Fruit fly (Drosophila melanogaster) whole organism, embryonic: ENCODE measurements around the gene Mvd.
A peak's percentile ranks its signal among the peaks of the same experiment; 100 is the strongest.

Experiments used
- ATbp ChIP-seq: fragments of 200-800 bp; sonication (Bioruptor generic); optimal IDR thresholded peaks from 2 replicates; lab custom pipeline; 2017; ENCODE audit warnings: missing biosample characterization, mild to moderate bottlenecking, missing genetic modification characterization, missing genetic modification reagents
- Atf6 ChIP-seq: fragments of 200-800 bp; sonication (Bioruptor generic); IDR thresholded peaks from 2 replicates; pipeline ENCODE4 v1.3.6; 2022; ENCODE audit warnings: missing biosample characterization, missing genetic modification characterization
- BtbVII ChIP-seq: fragments of 200-800 bp; sonication (Bioruptor generic); optimal IDR thresholded peaks from 3 replicates; lab custom pipeline; 2017; ENCODE audit warnings: missing biosample characterization, mild to moderate bottlenecking, missing genetic modification characterization
- CG10147 ChIP-seq: fragments of 200-800 bp; sonication (Bioruptor generic); optimal IDR thresholded peaks from 2 replicates; lab custom pipeline; 2019; ENCODE audit warnings: missing biosample characterization, mild to moderate bottlenecking, missing genetic modification characterization, moderate library complexity
- CG11504 ChIP-seq: fragments of 200-800 bp; sonication (Bioruptor generic); optimal IDR thresholded peaks from 3 replicates; lab custom pipeline; 2019; ENCODE audit warnings: missing biosample characterization, mild to moderate bottlenecking, missing genetic modification characterization, moderate library complexity
- CG13775 ChIP-seq: fragments of 200-800 bp; sonication (Bioruptor generic); optimal IDR thresholded peaks from 3 replicates; lab custom pipeline; 2017; ENCODE audit warnings: missing biosample characterization, mild to moderate bottlenecking, missing genetic modification characterization
- CG17385 ChIP-seq: fragments of 200-800 bp; sonication (Bioruptor generic); optimal IDR thresholded peaks from 3 replicates; lab custom pipeline; 2018; ENCODE audit warnings: missing biosample characterization, mild to moderate bottlenecking, missing genetic modification characterization
- CG17612 ChIP-seq: fragments of 200-800 bp; sonication (Bioruptor generic); IDR thresholded peaks from 2 replicates; pipeline ENCODE4 v1.3.6; 2022; ENCODE audit warnings: missing biosample characterization, missing genetic modification characterization
- CG1832 ChIP-seq: fragments of 200-800 bp; sonication (Bioruptor generic); optimal IDR thresholded peaks from 2 replicates; lab custom pipeline; 2017; ENCODE audit warnings: missing biosample characterization, mild to moderate bottlenecking, missing genetic modification characterization, inconsistent platforms
- CG18619 ChIP-seq: fragments of 200-800 bp; sonication (Bioruptor generic); optimal IDR thresholded peaks from 3 replicates; lab custom pipeline; 2017; ENCODE audit warnings: missing biosample characterization, mild to moderate bottlenecking, missing genetic modification characterization
- CG2129 ChIP-seq: fragments of 200-800 bp; sonication (Bioruptor generic); IDR thresholded peaks from 2 replicates; pipeline ENCODE4 v1.3.6; 2022; ENCODE audit warnings: missing biosample characterization, missing genetic modification characterization; ENCODE audit not compliant: partially characterized antibody
- CG30403 ChIP-seq: fragments of 200-800 bp; sonication (Bioruptor generic); optimal IDR thresholded peaks from 3 replicates; lab custom pipeline; 2016; ENCODE audit warnings: missing biosample characterization, missing genetic modification characterization
- CG3163 ChIP-seq: fragments of 200-800 bp; sonication (Bioruptor generic); optimal IDR thresholded peaks from 3 replicates; lab custom pipeline; 2016; ENCODE audit warnings: missing biosample characterization, missing genetic modification characterization
- CG32772 ChIP-seq: fragments of 200-800 bp; sonication (Bioruptor generic); IDR thresholded peaks from 2 replicates; pipeline ENCODE4 v1.3.6; 2022; ENCODE audit warnings: missing biosample characterization, missing genetic modification characterization
- CG6254 ChIP-seq: fragments of 200-800 bp; sonication (Bioruptor generic); optimal IDR thresholded peaks from 3 replicates; lab custom pipeline; 2017; ENCODE audit warnings: mild to moderate bottlenecking, missing biosample characterization, missing genetic modification reagents, missing genetic modification characterization
- CG6683 ChIP-seq: fragments of 200-800 bp; sonication (Bioruptor generic); optimal IDR thresholded peaks from 2 replicates; lab custom pipeline; 2017; ENCODE audit warnings: missing biosample characterization, mild to moderate bottlenecking, missing genetic modification characterization, missing genetic modification reagents
- Camta ChIP-seq: fragments of 200-800 bp; sonication (Bioruptor generic); optimal IDR thresholded peaks from 2 replicates; lab custom pipeline; 2016; ENCODE audit warnings: missing biosample characterization, missing genetic modification characterization
- Doc3 ChIP-seq: fragments of 200-800 bp; sonication (Bioruptor generic); IDR thresholded peaks from 3 replicates; pipeline ENCODE4 v1.3.6; 2022; ENCODE audit warnings: missing biosample characterization, missing genetic modification characterization; ENCODE audit not compliant: partially characterized antibody
- Drgx ChIP-seq: fragments of 200-800 bp; sonication (Bioruptor generic); IDR thresholded peaks from 2 replicates; pipeline ENCODE4 v1.3.6; 2022; ENCODE audit warnings: missing biosample characterization, missing genetic modification characterization
- GATAe ChIP-seq: fragments of 200-800 bp; sonication (Bioruptor generic); conservative IDR thresholded peaks from 2 replicates; pipeline ENCODE4 v1.3.6; 2022; ENCODE audit warnings: missing biosample characterization, missing genetic modification characterization
- Hand ChIP-seq: fragments of 200-800 bp; sonication (Bioruptor generic); optimal IDR thresholded peaks from 2 replicates; lab custom pipeline; 2017; ENCODE audit warnings: mild to moderate bottlenecking, missing biosample characterization, missing genetic modification reagents, missing genetic modification characterization
- Poxn ChIP-seq: fragments of 200-800 bp; sonication (Bioruptor generic); IDR thresholded peaks from 2 replicates; pipeline ENCODE4 v1.3.6; 2022; ENCODE audit warnings: missing biosample characterization, missing genetic modification characterization
- Sox102F ChIP-seq: fragments of 200-800 bp; sonication (Bioruptor generic); optimal IDR thresholded peaks from 2 replicates; lab custom pipeline; 2018; ENCODE audit warnings: missing biosample characterization, mild to moderate bottlenecking, missing genetic modification characterization, moderate library complexity
- Spps ChIP-seq: fragments of 200-800 bp; sonication (Bioruptor generic); optimal IDR thresholded peaks from 2 replicates; lab custom pipeline; 2018; ENCODE audit warnings: missing biosample characterization, mild to moderate bottlenecking, missing genetic modification characterization
- Xbp1 ChIP-seq: fragments of 200-800 bp; sonication (Bioruptor generic); optimal IDR thresholded peaks from 3 replicates; lab custom pipeline; 2016; ENCODE audit warnings: missing biosample characterization, mild to moderate bottlenecking, missing genetic modification characterization
- Xrp1 ChIP-seq: fragments of 200-800 bp; sonication (Bioruptor generic); IDR thresholded peaks from 2 replicates; pipeline ENCODE4 v1.3.6; 2022; ENCODE audit warnings: missing biosample characterization, missing genetic modification characterization
- ab ChIP-seq: fragments of 200-800 bp; sonication (Bioruptor generic); optimal IDR thresholded peaks from 2 replicates; lab custom pipeline; 2016; ENCODE audit warnings: missing biosample characterization, missing genetic modification characterization
- aop ChIP-seq: fragments of 200-800 bp; sonication (Bioruptor generic); IDR thresholded peaks from 2 replicates; pipeline ENCODE4 v1.3.6; 2022; ENCODE audit warnings: missing biosample characterization, missing genetic modification characterization
- ap ChIP-seq: fragments of 200-800 bp; sonication (Bioruptor generic); IDR thresholded peaks from 2 replicates; pipeline ENCODE4 v1.3.6; 2022; ENCODE audit warnings: missing biosample characterization, missing genetic modification characterization
- ara ChIP-seq: fragments of 200-800 bp; sonication (Bioruptor generic); IDR thresholded peaks from 2 replicates; pipeline ENCODE4 v1.3.6; 2022; ENCODE audit warnings: missing biosample characterization, missing genetic modification characterization
- bcd ChIP-seq: fragments of 200-800 bp; sonication (Bioruptor generic); optimal IDR thresholded peaks from 2 replicates; lab custom pipeline; 2017; ENCODE audit warnings: missing biosample characterization, mild to moderate bottlenecking, missing genetic modification characterization
- dmrt11E ChIP-seq: fragments of 200-800 bp; sonication (Bioruptor generic); optimal IDR thresholded peaks from 3 replicates; lab custom pipeline; 2018; ENCODE audit warnings: missing biosample characterization, mild to moderate bottlenecking, missing genetic modification characterization, moderate library complexity
- en ChIP-seq: fragments of 200-800 bp; sonication (Bioruptor generic); optimal IDR thresholded peaks from 2 replicates; lab custom pipeline; 2016; ENCODE audit warnings: missing biosample characterization, missing genetic modification characterization
- ewg ChIP-seq: fragments of 200-800 bp; sonication (Bioruptor generic); optimal IDR thresholded peaks from 3 replicates; lab custom pipeline; 2017; ENCODE audit warnings: mild to moderate bottlenecking, missing biosample characterization, missing genetic modification reagents, missing genetic modification characterization
- gt ChIP-seq: fragments of 200-800 bp; sonication (Bioruptor generic); IDR thresholded peaks from 2 replicates; pipeline ENCODE4 v1.3.6; 2022; ENCODE audit warnings: missing biosample characterization, missing genetic modification characterization
- hkb ChIP-seq, 2 experiments: fragments of 200-800 bp in 1 of 2; fragments of >200 bp in 1 of 2; sonication (Bioruptor generic) in 1 of 2; IDR thresholded peaks in 1 of 2; optimal IDR thresholded peaks in 1 of 2; 2 replicates each; pipeline versions ENCODE4 v1.3.6 to Lab custom; 2017 to 2022; ENCODE audit warnings: missing biosample characterization in 1 of 2, missing genetic modification characterization in 1 of 2
- jing ChIP-seq: fragments of 200-800 bp; sonication (Bioruptor generic); optimal IDR thresholded peaks from 2 replicates; lab custom pipeline; 2018; ENCODE audit warnings: missing biosample characterization, mild to moderate bottlenecking, missing genetic modification characterization
- knrl ChIP-seq: fragments of 200-800 bp; sonication (Bioruptor generic); IDR thresholded peaks from 3 replicates; pipeline ENCODE4 v1.3.6; 2022; ENCODE audit warnings: missing biosample characterization, missing genetic modification characterization; ENCODE audit not compliant: partially characterized antibody
- lbe ChIP-seq: fragments of 200-800 bp; sonication (Bioruptor generic); optimal IDR thresholded peaks from 2 replicates; lab custom pipeline; 2016; ENCODE audit warnings: missing biosample characterization, mild to moderate bottlenecking, missing genetic modification characterization
- lola ChIP-seq, 3 experiments: fragments of >200 bp in 2 of 3; fragments of 200-800 bp in 1 of 3; sonication (Bioruptor generic) in 1 of 3; optimal IDR thresholded peaks; 2 replicates each; lab custom pipeline; 2017 to 2019; ENCODE audit warnings: missing biosample characterization in 3 of 3, missing genetic modification characterization in 3 of 3, mild to moderate bottlenecking in 1 of 3, moderate library complexity in 1 of 3
- nau ChIP-seq: fragments of 200-800 bp; sonication (Bioruptor generic); optimal IDR thresholded peaks from 3 replicates; lab custom pipeline; 2017; ENCODE audit warnings: missing biosample characterization, mild to moderate bottlenecking, missing genetic modification characterization, missing genetic modification reagents
- nom ChIP-seq: fragments of 200-800 bp; sonication (Bioruptor generic); optimal IDR thresholded peaks from 2 replicates; lab custom pipeline; 2017; ENCODE audit warnings: missing biosample characterization, missing genetic modification characterization, mild to moderate bottlenecking, moderate library complexity, missing genetic modification reagents
- odd ChIP-seq: fragments of 200-800 bp; sonication (Bioruptor generic); optimal IDR thresholded peaks from 2 replicates; lab custom pipeline; 2017; ENCODE audit warnings: missing biosample characterization, mild to moderate bottlenecking, missing genetic modification characterization
- pnt ChIP-seq: fragments of 200-800 bp; sonication (Bioruptor generic); optimal IDR thresholded peaks from 3 replicates; lab custom pipeline; 2016; ENCODE audit warnings: missing biosample characterization, missing genetic modification characterization
- ranshi ChIP-seq: fragments of 200-800 bp; sonication (Bioruptor generic); IDR thresholded peaks from 2 replicates; pipeline ENCODE4 v1.3.6; 2022; ENCODE audit warnings: missing biosample characterization, missing genetic modification characterization
- slou ChIP-seq: fragments of 200-800 bp; sonication (Bioruptor generic); optimal IDR thresholded peaks from 3 replicates; lab custom pipeline; 2016; ENCODE audit warnings: missing biosample characterization, missing genetic modification characterization
- slp2 ChIP-seq: fragments of 200-800 bp; sonication (Bioruptor generic); optimal IDR thresholded peaks from 2 replicates; lab custom pipeline; 2016; ENCODE audit warnings: missing biosample characterization, missing genetic modification characterization
- stc ChIP-seq: fragments of 200-800 bp; sonication (Bioruptor generic); IDR thresholded peaks from 2 replicates; pipeline ENCODE4 v1.3.6; 2022; ENCODE audit warnings: missing biosample characterization, missing genetic modification characterization
- tll ChIP-seq, 2 experiments: fragments of 200-800 bp in 1 of 2; fragments of >200 bp in 1 of 2; sonication (Bioruptor generic) in 1 of 2; optimal IDR thresholded peaks; 2 replicates each; lab custom pipeline; 2017 to 2019; ENCODE audit warnings: missing biosample characterization in 2 of 2, missing genetic modification characterization in 2 of 2, mild to moderate bottlenecking in 1 of 2, moderate library complexity in 1 of 2

Gene Mvd

DNA sequence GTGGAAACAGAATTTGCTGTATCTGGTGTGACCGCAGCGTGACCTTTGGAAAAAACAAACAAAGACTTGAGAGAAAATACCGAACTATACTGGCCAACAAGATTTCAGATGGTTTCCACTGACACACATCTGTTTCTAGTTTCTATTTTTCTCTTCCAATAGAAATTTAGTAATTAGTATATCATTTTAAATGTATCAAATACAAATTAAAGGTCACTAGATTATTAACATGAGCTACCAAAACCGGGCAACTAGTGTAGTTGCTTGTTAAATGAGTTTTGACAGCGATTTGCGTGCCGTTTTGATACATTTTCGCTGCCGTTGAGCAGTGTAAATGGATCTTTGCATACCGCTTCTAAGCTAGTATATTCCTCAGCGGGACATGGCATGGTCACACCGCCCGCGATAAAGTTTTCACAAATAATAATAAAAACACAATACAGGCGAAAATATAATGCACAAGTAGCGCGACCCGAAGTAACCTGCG, 45.2 kb upstream of the Mvd start, which contains the start of the genes Pis and Hap40 (continued):
- TF ChIP-seq knrl = no peak
- peak; percentile 80 for TF ChIP-seq CG13775 (GFP tag; lab: Kevin White, UChicago)
- TF ChIP-seq ab (GFP tag; lab: Kevin White, UChicago) = no peak
- TF ChIP-seq ewg (GFP tag; lab: Kevin White, UChicago) = peak; percentile 40
- no peak for TF ChIP-seq CG1832 (GFP tag; lab: Kevin White, UChicago)
- TF ChIP-seq lbe (GFP tag; lab: Kevin White, UChicago) = peak; percentile 7
- peak; percentile 45; the same call in 1 of the 2 replicates for TF ChIP-seq Atf6
- peak; percentile 25 for TF ChIP-seq slou (GFP tag; lab: Kevin White, UChicago)
- peak; percentile 62 for TF ChIP-seq Xrp1 (GFP tag; lab: Robert Waterston, UW)
- no peak for TF ChIP-seq ara (GFP tag; lab: Robert Waterston, UW)
- TF ChIP-seq odd (GFP tag; lab: Kevin White, UChicago) = no peak
- peak; percentile 11 for TF ChIP-seq Spps
- no peak for TF ChIP-seq stc (GFP tag; lab: Robert Waterston, UW)
- no peak; the same call in 1 of the 2 replicates for TF ChIP-seq GATAe (GFP tag; lab: Robert Waterston, UW)
- no peak for TF ChIP-seq en
- TF ChIP-seq CG17612 = no peak
- TF ChIP-seq hkb (optimal IDR thresholded peaks at IDR 0.05; lab: Kevin White, UChicago) = peak; percentile 88
- TF ChIP-seq hkb (GFP tag; IDR thresholded peaks at IDR 0.05; lab: Robert Waterston, UW) = no peak
- TF ChIP-seq CG30403 (GFP tag; lab: Kevin White, UChicago) = peak; percentile 86
- TF ChIP-seq ranshi (GFP tag; lab: Robert Waterston, UW) = 0 out of 2 replicates have a peak, but pooled peaks have one; percentile 65
- TF ChIP-seq jing (GFP tag; lab: Kevin White, UChicago) = no peak
- TF ChIP-seq CG10147 = peak; percentile 66
- TF ChIP-seq Poxn (GFP tag; lab: Robert Waterston, UW) = peak; percentile 35; the same call in 1 of the 2 replicates
- TF ChIP-seq CG3163 (GFP tag; lab: Kevin White, UChicago) = no peak
- peak; percentile 73 for TF ChIP-seq CG32772 (GFP tag; lab: Robert Waterston, UW)
- TF ChIP-seq Hand = no peak
- peak; percentile 48 for TF ChIP-seq CG17385
- no peak for TF ChIP-seq Sox102F
- TF ChIP-seq BtbVII (GFP tag; lab: Kevin White, UChicago) = no peak
- TF ChIP-seq Doc3 (GFP tag; lab: Robert Waterston, UW) = no peak
- TF ChIP-seq slp2 (GFP tag; lab: Kevin White, UChicago) = peak; percentile 25
- TF ChIP-seq nau (GFP tag; lab: Kevin White, UChicago) = no peak
- TF ChIP-seq tll (GFP tag; optimal IDR thresholded peaks at IDR 0.05; lab: Kevin White, UChicago) = peak in 1 of 2 experiments; percentile 87
- TF ChIP-seq lola (GFP tag; optimal IDR thresholded peaks at IDR 0.05; lab: Kevin White, UChicago) = peak in 1 of 3 experiments; percentile 77
- peak; percentile 80 for TF ChIP-seq bcd (GFP tag; lab: Kevin White, UChicago)
- no peak for TF ChIP-seq gt (GFP tag; lab: Robert Waterston, UW)
- TF ChIP-seq CG2129 = no peak
- TF ChIP-seq CG18619 = peak; percentile 72
- TF ChIP-seq dmrt11E (tag; lab: Kevin White, UChicago) = peak; percentile 76
- peak; percentile 74 for TF ChIP-seq Xbp1 (GFP tag; lab: Kevin White, UChicago)
- TF ChIP-seq aop (GFP tag; lab: Robert Waterston, UW) = no peak
- peak; percentile 47 for TF ChIP-seq ap (GFP tag; lab: Robert Waterston, UW)
- peak; percentile 4 for TF ChIP-seq ATbp (GFP tag; lab: Kevin White, UChicago)
- peak; percentile 47; the same call in 1 of the 2 replicates for TF ChIP-seq Drgx
- peak; percentile 81 for TF ChIP-seq CG11504 (tag; lab: Kevin White, UChicago)
- TF ChIP-seq CG6254 (GFP tag; lab: Kevin White, UChicago) = no peak
- peak; percentile 50 for TF ChIP-seq Camta (GFP tag; lab: Kevin White, UChicago)
- TF ChIP-seq CG6683 (GFP tag; lab: Kevin White, UChicago) = no peak
- no peak for TF ChIP-seq nom (GFP tag; lab: Kevin White, UChicago)
- peak; percentile 73 for TF ChIP-seq pnt
